Fruit fly (Drosophila melanogaster) whole organism, pupa: ENCODE measurements around the gene Sb.

Source experiments
- CG10348 ChIP-seq: fragments of 200-800 bp; sonication (Bioruptor generic); IDR thresholded peaks from 2 replicates; pipeline ENCODE4 v1.3.6; 2022; ENCODE audit warnings: missing biosample characterization, missing genetic modification characterization
- CG12605 ChIP-seq: fragments of 200-800 bp; sonication (Bioruptor generic); IDR thresholded peaks from 2 replicates; pipeline ENCODE4 v1.3.6; 2022; ENCODE audit warnings: missing biosample characterization, missing genetic modification characterization
- CG13204 ChIP-seq: fragments of 200-800 bp; sonication (Bioruptor generic); optimal IDR thresholded peaks from 2 replicates; lab custom pipeline; 2018; ENCODE audit warnings: missing biosample characterization, mild to moderate bottlenecking, missing genetic modification characterization, moderate library complexity
- CG14655 ChIP-seq: fragments of 200-800 bp; sonication (Bioruptor generic); optimal IDR thresholded peaks from 3 replicates; lab custom pipeline; 2017; ENCODE audit warnings: mild to moderate bottlenecking, missing biosample characterization, missing genetic modification reagents, missing genetic modification characterization
- CG15710 ChIP-seq: fragments of 200-800 bp; sonication (Bioruptor generic); optimal IDR thresholded peaks from 2 replicates; lab custom pipeline; 2018; ENCODE audit warnings: missing biosample characterization, mild to moderate bottlenecking, missing genetic modification characterization, moderate library complexity
- CG17806 ChIP-seq: fragments of 200-800 bp; sonication (Bioruptor generic); optimal IDR thresholded peaks from 2 replicates; lab custom pipeline; 2018; ENCODE audit warnings: missing biosample characterization, mild to moderate bottlenecking, missing genetic modification characterization, moderate library complexity
- CG32121 ChIP-seq: fragments of 200-800 bp; sonication (Bioruptor generic); IDR thresholded peaks from 2 replicates; pipeline ENCODE4 v1.3.6; 2022; ENCODE audit warnings: missing biosample characterization, missing genetic modification characterization
- CG34367 ChIP-seq: fragments of 200-800 bp; sonication (Bioruptor generic); optimal IDR thresholded peaks from 2 replicates; lab custom pipeline; 2018; ENCODE audit warnings: missing biosample characterization, mild to moderate bottlenecking, missing genetic modification characterization
- CG4496 ChIP-seq: fragments of 200-800 bp; sonication (Bioruptor generic); IDR thresholded peaks from 3 replicates; pipeline ENCODE4 v1.3.6; 2022; ENCODE audit warnings: missing biosample characterization, missing genetic modification characterization
- CG8159 ChIP-seq: fragments of 200-800 bp; sonication (Bioruptor generic); optimal IDR thresholded peaks from 3 replicates; lab custom pipeline; 2018; ENCODE audit warnings: missing biosample characterization, mild to moderate bottlenecking, missing genetic modification characterization, moderate library complexity
- CG8301 ChIP-seq: fragments of 200-800 bp; sonication (Bioruptor generic); optimal IDR thresholded peaks from 2 replicates; lab custom pipeline; 2018; ENCODE audit warnings: missing biosample characterization, mild to moderate bottlenecking, missing genetic modification characterization
- CG9948 ChIP-seq: fragments of 200-800 bp; sonication (Bioruptor generic); optimal IDR thresholded peaks from 2 replicates; lab custom pipeline; 2018; ENCODE audit warnings: missing biosample characterization, mild to moderate bottlenecking, missing genetic modification characterization, moderate library complexity
- D1 ChIP-seq: fragments of 200-800 bp; sonication (Bioruptor generic); optimal IDR thresholded peaks from 2 replicates; lab custom pipeline; 2018; ENCODE audit warnings: missing biosample characterization, mild to moderate bottlenecking, missing genetic modification characterization, moderate library complexity
- EcR ChIP-seq: fragments of 200-800 bp; sonication (Bioruptor generic); optimal IDR thresholded peaks from 3 replicates; lab custom pipeline; 2019; ENCODE audit warnings: missing biosample characterization, missing genetic modification characterization, mild to moderate bottlenecking, moderate library complexity, missing genetic modification reagents
- Ets98B ChIP-seq: fragments of 200-800 bp; sonication (Bioruptor generic); IDR thresholded peaks from 2 replicates; pipeline ENCODE4 v1.3.6; 2022; ENCODE audit warnings: missing biosample characterization, missing genetic modification characterization
- Pif1A ChIP-seq: fragments of 200-800 bp; sonication (Bioruptor generic); optimal IDR thresholded peaks from 3 replicates; lab custom pipeline; 2016; ENCODE audit warnings: missing biosample characterization, missing genetic modification characterization
- Pif1B ChIP-seq: fragments of 200-800 bp; sonication (Bioruptor generic); optimal IDR thresholded peaks from 3 replicates; lab custom pipeline; 2016; ENCODE audit warnings: missing biosample characterization, missing genetic modification characterization
- Snoo ChIP-seq: fragments of 200-800 bp; sonication (Bioruptor generic); optimal IDR thresholded peaks from 3 replicates; lab custom pipeline; 2017; ENCODE audit warnings: missing biosample characterization, mild to moderate bottlenecking, missing genetic modification characterization, inconsistent platforms
- fd96Ca ChIP-seq: fragments of 200-800 bp; sonication (Bioruptor generic); IDR thresholded peaks from 3 replicates; pipeline ENCODE4 v1.3.6; 2022; ENCODE audit warnings: missing biosample characterization, missing genetic modification characterization
- gl ChIP-seq: fragments of 200-800 bp; sonication (Bioruptor generic); optimal IDR thresholded peaks from 2 replicates; lab custom pipeline; 2018; ENCODE audit warnings: missing biosample characterization, mild to moderate bottlenecking, missing genetic modification characterization
- rn ChIP-seq: fragments of 200-800 bp; sonication (Bioruptor generic); IDR thresholded peaks from 2 replicates; pipeline ENCODE4 v1.3.6; 2022; ENCODE audit warnings: missing biosample characterization, missing genetic modification characterization

The Sb gene

dm6 chr3R:16094011-16094729, 21.8 kb upstream of the Sb start:
- TF ChIP-seq CG15710 (tag; lab: Kevin White, UChicago) (peak; percentile 78), CG32121 (peak; percentile 67), gl (tag; lab: Kevin White, UChicago) (peak; percentile 45), CG34367 (tag; lab: Kevin White, UChicago) (peak; percentile 63), fd96Ca (GFP tag; lab: Robert Waterston, UW) (peak; percentile 84), CG10348 (peak; percentile 65), D1 (tag; lab: Kevin White, UChicago) (peak; percentile 72), CG4496 (peak; percentile 73; the same call in 2 of the 3 replicates), CG13204 (GFP tag; lab: Kevin White, UChicago) (peak; percentile 81), CG17806 (tag; lab: Kevin White, UChicago) (peak; percentile 68), CG14655 (peak; percentile 92), CG8301 (peak; percentile 87), Pif1B (GFP tag; lab: Kevin White, UChicago) (peak; percentile 63), Snoo (peak; percentile 62), CG12605 (GFP tag; lab: Robert Waterston, UW) (peak; percentile 31; the same call in 1 of the 2 replicates), EcR (peak; percentile 22), Ets98B (GFP tag; lab: Robert Waterston, UW) (peak; percentile 76), CG9948 (tag; lab: Kevin White, UChicago) (peak; percentile 79), rn (GFP tag; lab: Robert Waterston, UW) (no peak), Pif1A (GFP tag; lab: Kevin White, UChicago) (peak; percentile 81), CG8159 (tag; lab: Kevin White, UChicago) (peak; percentile 85)

- TF ChIP-seq CG14655 (peak; percentile 21), CG15710 (tag; lab: Kevin White, UChicago) (no peak)
These were observed 21.0 kb upstream of the Sb start for dm6 chr3R:16094918-16095317.

dm6 chr3R:16097661-16098329, 18.2 kb upstream of the Sb start:
- TF ChIP-seq Snoo (peak; percentile 99), CG17806 (tag; lab: Kevin White, UChicago) (peak; percentile 99), CG32121 (peak; percentile 99), CG10348 (peak; percentile 95), CG8301 (peak; percentile 99), Ets98B (GFP tag; lab: Robert Waterston, UW) (peak; percentile 98), rn (GFP tag; lab: Robert Waterston, UW) (peak; percentile 96), CG9948 (tag; lab: Kevin White, UChicago) (peak; percentile 99), CG12605 (GFP tag; lab: Robert Waterston, UW) (peak; percentile 97), CG4496 (peak; percentile 99), D1 (tag; lab: Kevin White, UChicago) (peak; percentile 97), CG13204 (GFP tag; lab: Kevin White, UChicago) (peak; percentile 94), Pif1B (GFP tag; lab: Kevin White, UChicago) (peak; percentile 98), EcR (peak; percentile 96), fd96Ca (GFP tag; lab: Robert Waterston, UW) (peak; percentile 98), CG34367 (tag; lab: Kevin White, UChicago) (peak; percentile 99), CG14655 (peak; percentile 99), gl (tag; lab: Kevin White, UChicago) (peak; percentile 97), Pif1A (GFP tag; lab: Kevin White, UChicago) (peak; percentile 99), CG8159 (tag; lab: Kevin White, UChicago) (peak; percentile 99), CG15710 (tag; lab: Kevin White, UChicago) (peak; percentile 99)

dm6 chr3R:16098333-16099267, 17.4 kb upstream of the Sb start, which contains the start of the genes Mhcl and Akt:
Gene Mhcl, minus strand, starts transcription at chr3R:16098761.
Gene Akt, plus strand, starts transcription at chr3R:16099228.
- no peak for TF ChIP-seq Ets98B (GFP tag; lab: Robert Waterston, UW)
- TF ChIP-seq Pif1A (GFP tag; lab: Kevin White, UChicago), result no peak
- no peak for TF ChIP-seq CG34367 (tag; lab: Kevin White, UChicago)
- no peak for TF ChIP-seq EcR
- peak; percentile 31 for TF ChIP-seq CG8159 (tag; lab: Kevin White, UChicago)
- TF ChIP-seq rn (GFP tag; lab: Robert Waterston, UW), result no peak
- TF ChIP-seq CG13204 (GFP tag; lab: Kevin White, UChicago), result no peak
